Fruit fly (Drosophila melanogaster) whole organism, prepupa: ENCODE results near the gene ncm.

Experiments
- CG10669 ChIP-seq: fragments of 200-800 bp; sonication (Bioruptor generic); optimal IDR thresholded peaks from 3 replicates; lab custom pipeline; 2018; ENCODE audit warnings: missing biosample characterization, mild to moderate bottlenecking, missing genetic modification characterization, moderate library complexity
- CG11902 ChIP-seq: fragments of 200-800 bp; sonication (Bioruptor generic); optimal IDR thresholded peaks from 3 replicates; lab custom pipeline; 2016; ENCODE audit warnings: missing biosample characterization, missing genetic modification characterization
- CG15336 ChIP-seq: fragments of 200-800 bp; sonication (Bioruptor generic); IDR thresholded peaks from 2 replicates; pipeline ENCODE4 v1.3.6; 2022; ENCODE audit warnings: missing biosample characterization, missing genetic modification characterization
- CG1621 ChIP-seq: fragments of 200-800 bp; sonication (Bioruptor generic); optimal IDR thresholded peaks from 3 replicates; lab custom pipeline; 2018; ENCODE audit warnings: missing biosample characterization, mild to moderate bottlenecking, missing genetic modification characterization
- CG3032 ChIP-seq: fragments of 200-800 bp; optimal IDR thresholded peaks from 2 replicates; lab custom pipeline; 2019; ENCODE audit warnings: missing biosample characterization, mild to moderate bottlenecking, missing genetic modification characterization, moderate library complexity
- CG32006 ChIP-seq: fragments of 200-800 bp; sonication (Bioruptor generic); optimal IDR thresholded peaks from 3 replicates; lab custom pipeline; 2017; ENCODE audit warnings: missing biosample characterization, mild to moderate bottlenecking, missing genetic modification characterization
- CG34406 ChIP-seq: fragments of 200-800 bp; sonication (Bioruptor generic); optimal IDR thresholded peaks from 3 replicates; lab custom pipeline; 2016; ENCODE audit warnings: missing biosample characterization, missing genetic modification characterization
- CG4318 ChIP-seq: fragments of 200-800 bp; sonication (Bioruptor generic); optimal IDR thresholded peaks from 3 replicates; lab custom pipeline; 2017; ENCODE audit warnings: missing biosample characterization, mild to moderate bottlenecking, missing genetic modification characterization
- CG6163 ChIP-seq: fragments of 200-800 bp; sonication (Bioruptor generic); IDR thresholded peaks from 3 replicates; pipeline ENCODE4 v1.3.6; 2022; ENCODE audit warnings: missing biosample characterization, missing genetic modification characterization
- CG6276 ChIP-seq: fragments of 200-800 bp; sonication (Bioruptor generic); optimal IDR thresholded peaks from 2 replicates; lab custom pipeline; 2017; ENCODE audit warnings: missing biosample characterization, mild to moderate bottlenecking, missing genetic modification characterization
- CG6792 ChIP-seq: fragments of 200-800 bp; sonication (Bioruptor generic); optimal IDR thresholded peaks from 3 replicates; lab custom pipeline; 2016; ENCODE audit warnings: missing biosample characterization, missing genetic modification characterization
- CG6854 ChIP-seq: fragments of 200-800 bp; sonication (Bioruptor generic); optimal IDR thresholded peaks from 2 replicates; lab custom pipeline; 2017; ENCODE audit warnings: missing biosample characterization, mild to moderate bottlenecking, missing genetic modification characterization
- CG7368 ChIP-seq: fragments of 200-800 bp; sonication (Bioruptor generic); optimal IDR thresholded peaks from 3 replicates; lab custom pipeline; 2016; ENCODE audit warnings: missing biosample characterization, missing genetic modification characterization
- CG8119 ChIP-seq: fragments of 200-800 bp; sonication (Bioruptor generic); IDR thresholded peaks from 3 replicates; pipeline ENCODE4 v1.3.6; 2022; ENCODE audit warnings: missing biosample characterization, missing genetic modification characterization
- CG8319 ChIP-seq: fragments of 200-800 bp; sonication (Bioruptor generic); optimal IDR thresholded peaks from 3 replicates; lab custom pipeline; 2016; ENCODE audit warnings: missing biosample characterization, missing genetic modification characterization
- CG8632 ChIP-seq: fragments of 200-800 bp; sonication (Bioruptor generic); optimal IDR thresholded peaks from 3 replicates; lab custom pipeline; 2016; ENCODE audit warnings: missing biosample characterization, missing genetic modification characterization
- CG9139 ChIP-seq: fragments of 200-800 bp; sonication (Bioruptor generic); optimal IDR thresholded peaks from 3 replicates; lab custom pipeline; 2017; ENCODE audit warnings: missing biosample characterization, mild to moderate bottlenecking, missing genetic modification characterization
- Eip75B ChIP-seq: fragments of 200-800 bp; sonication (Bioruptor generic); optimal IDR thresholded peaks from 3 replicates; lab custom pipeline; 2016; ENCODE audit warnings: missing biosample characterization, missing genetic modification characterization
- Eip78C ChIP-seq: fragments of 200-800 bp; sonication (Bioruptor generic); peaks from one replicate; lab custom pipeline; 2016; ENCODE audit warnings: missing biosample characterization, missing genetic modification characterization
- Eip93F ChIP-seq: fragments of 200-800 bp; sonication (Bioruptor generic); optimal IDR thresholded peaks from 2 replicates; lab custom pipeline; 2016; ENCODE audit warnings: missing biosample characterization, mild to moderate bottlenecking, missing genetic modification characterization
- Ets21C ChIP-seq: fragments of 200-800 bp; sonication (Bioruptor generic); optimal IDR thresholded peaks from 3 replicates; lab custom pipeline; 2016; ENCODE audit warnings: missing biosample characterization, missing genetic modification characterization
- Ets96B ChIP-seq: fragments of 200-800 bp; optimal IDR thresholded peaks from 2 replicates; lab custom pipeline; 2019; ENCODE audit warnings: missing biosample characterization, mild to moderate bottlenecking, missing genetic modification characterization, moderate library complexity
- Hr39 ChIP-seq: fragments of 200-800 bp; sonication (Bioruptor generic); optimal IDR thresholded peaks from 2 replicates; lab custom pipeline; 2016; ENCODE audit warnings: missing biosample characterization, missing genetic modification characterization
- Hr4 ChIP-seq: fragments of 200-800 bp; sonication (Bioruptor generic); optimal IDR thresholded peaks from 3 replicates; lab custom pipeline; 2016; ENCODE audit warnings: missing biosample characterization, missing genetic modification characterization
- Lpt ChIP-seq: fragments of 200-800 bp; sonication (Bioruptor generic); optimal IDR thresholded peaks from 3 replicates; lab custom pipeline; 2016; ENCODE audit warnings: missing biosample characterization, missing genetic modification characterization
- OdsH ChIP-seq: fragments of 200-800 bp; sonication (Bioruptor generic); optimal IDR thresholded peaks from 3 replicates; lab custom pipeline; 2016; ENCODE audit warnings: missing biosample characterization, missing genetic modification characterization
- Smox ChIP-seq: fragments of 200-800 bp; sonication (Bioruptor generic); optimal IDR thresholded peaks from 3 replicates; lab custom pipeline; 2016; ENCODE audit warnings: missing biosample characterization, missing genetic modification characterization
- Sox102F ChIP-seq: fragments of 200-800 bp; sonication (Bioruptor generic); optimal IDR thresholded peaks from 2 replicates; lab custom pipeline; 2016; ENCODE audit warnings: missing biosample characterization, mild to moderate bottlenecking, missing genetic modification characterization
- Sox14 ChIP-seq: fragments of 200-800 bp; sonication (Bioruptor generic); optimal IDR thresholded peaks from 3 replicates; lab custom pipeline; 2016; ENCODE audit warnings: missing biosample characterization, missing genetic modification characterization
- Sox15 ChIP-seq: fragments of 200-800 bp; sonication (Bioruptor generic); optimal IDR thresholded peaks from 3 replicates; lab custom pipeline; 2016; ENCODE audit warnings: missing biosample characterization, missing genetic modification characterization
- achi ChIP-seq: fragments of 200-800 bp; sonication (Bioruptor generic); optimal IDR thresholded peaks from 3 replicates; lab custom pipeline; 2016; ENCODE audit warnings: missing biosample characterization, missing genetic modification characterization
- acj6 ChIP-seq: fragments of 200-800 bp; sonication (Bioruptor generic); optimal IDR thresholded peaks from 3 replicates; lab custom pipeline; 2016; ENCODE audit warnings: missing biosample characterization, missing genetic modification characterization
- cyc ChIP-seq: fragments of 200-800 bp; sonication (Bioruptor generic); optimal IDR thresholded peaks from 3 replicates; lab custom pipeline; 2016; ENCODE audit warnings: missing biosample characterization, missing genetic modification characterization
- dac ChIP-seq: fragments of 200-800 bp; sonication (Bioruptor generic); optimal IDR thresholded peaks from 2 replicates; lab custom pipeline; 2017; ENCODE audit warnings: missing biosample characterization, mild to moderate bottlenecking, missing genetic modification characterization
- dsx ChIP-seq: fragments of 200-800 bp; optimal IDR thresholded peaks from 3 replicates; lab custom pipeline; 2019; ENCODE audit warnings: missing biosample characterization, mild to moderate bottlenecking, missing genetic modification characterization, moderate library complexity; ENCODE audit not compliant: poor library complexity, severe bottlenecking
- eg ChIP-seq: fragments of 200-800 bp; sonication (Bioruptor generic); IDR thresholded peaks from 3 replicates; pipeline ENCODE4 v1.3.6; 2022; ENCODE audit warnings: missing biosample characterization, missing genetic modification characterization
- fd85E ChIP-seq: fragments of 200-800 bp; sonication (Bioruptor generic); optimal IDR thresholded peaks from 3 replicates; lab custom pipeline; 2016; ENCODE audit warnings: missing biosample characterization, missing genetic modification characterization
- fkh ChIP-seq: fragments of 200-800 bp; sonication (Bioruptor generic); optimal IDR thresholded peaks from 3 replicates; lab custom pipeline; 2017; ENCODE audit warnings: missing biosample characterization, mild to moderate bottlenecking, missing genetic modification characterization, moderate library complexity
- lz ChIP-seq: fragments of 200-800 bp; sonication (Bioruptor generic); optimal IDR thresholded peaks from 3 replicates; lab custom pipeline; 2016; ENCODE audit warnings: missing biosample characterization, missing genetic modification characterization
- net ChIP-seq: fragments of 200-800 bp; sonication (Bioruptor generic); optimal IDR thresholded peaks from 3 replicates; lab custom pipeline; 2016; ENCODE audit warnings: missing biosample characterization, missing genetic modification characterization
- pdm3 ChIP-seq: fragments of 200-800 bp; sonication (Bioruptor generic); optimal IDR thresholded peaks from 3 replicates; lab custom pipeline; 2016; ENCODE audit warnings: missing biosample characterization, missing genetic modification characterization
- spab ChIP-seq: fragments of 200-800 bp; sonication (Bioruptor generic); optimal IDR thresholded peaks from 2 replicates; lab custom pipeline; 2017; ENCODE audit warnings: missing biosample characterization, mild to moderate bottlenecking, missing genetic modification characterization, missing genetic modification reagents
- ss ChIP-seq, 2 experiments: fragments of 200-800 bp; sonication (Bioruptor generic); optimal IDR thresholded peaks; 2 replicates in 1 of 2; 3 replicates in 1 of 2; lab custom pipeline; 2017 to 2018; ENCODE audit warnings: mild to moderate bottlenecking in 2 of 2, missing biosample characterization in 2 of 2, missing genetic modification characterization in 2 of 2, moderate library complexity in 1 of 2
- topi ChIP-seq: fragments of 200-800 bp; sonication (Bioruptor generic); optimal IDR thresholded peaks from 3 replicates; lab custom pipeline; 2016; ENCODE audit warnings: missing biosample characterization, missing genetic modification characterization
- vri ChIP-seq: fragments of 200-800 bp; sonication (Bioruptor generic); optimal IDR thresholded peaks from 3 replicates; lab custom pipeline; 2016; ENCODE audit warnings: missing biosample characterization, mild to moderate bottlenecking, missing genetic modification characterization

Gene ncm

DNA sequence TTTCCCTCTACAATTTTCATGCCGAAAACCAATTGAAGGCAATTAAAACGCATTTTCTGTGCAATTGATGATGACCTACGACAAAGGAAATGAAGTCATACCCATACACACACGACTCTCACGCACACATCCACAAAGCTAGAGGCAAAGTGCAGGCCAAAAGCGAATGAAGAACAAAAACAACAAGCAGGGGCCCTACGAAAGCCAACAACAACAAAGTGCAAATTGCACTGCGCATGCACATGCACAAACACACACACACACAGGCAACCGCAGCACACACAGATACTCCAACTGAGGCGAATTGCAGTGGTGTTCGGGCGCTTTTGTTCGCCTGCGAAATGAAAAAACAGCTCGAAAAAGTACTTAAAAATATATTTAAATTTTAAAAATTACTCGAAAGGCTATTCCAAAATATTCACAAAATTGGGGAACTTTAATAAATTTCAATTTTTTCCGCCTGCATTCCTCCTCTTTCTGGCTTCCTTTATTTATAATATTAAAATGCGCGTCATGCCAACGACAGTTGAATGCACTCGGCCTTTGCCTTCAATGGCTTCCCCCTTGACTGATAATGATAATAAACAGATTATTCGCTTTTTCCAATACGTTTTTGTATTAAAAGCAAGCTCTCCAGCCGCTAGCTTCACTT, 8.3 kb upstream of the ncm start (continued):
- TF ChIP-seq CG9139 (GFP tag; lab: Kevin White, UChicago) = peak; percentile 61
- TF ChIP-seq CG15336 = peak; percentile 27; the same call in 1 of the 2 replicates
- peak; percentile 53 for TF ChIP-seq Eip93F (GFP tag; lab: Kevin White, UChicago)
- TF ChIP-seq Hr39 (GFP tag; lab: Kevin White, UChicago) = no peak
- TF ChIP-seq CG10669 = peak; percentile 27
- TF ChIP-seq Hr4 (GFP tag; lab: Kevin White, UChicago) = no peak
- TF ChIP-seq dac (GFP tag; lab: Kevin White, UChicago) = no peak
- TF ChIP-seq acj6 (GFP tag; lab: Kevin White, UChicago) = no peak

DNA sequence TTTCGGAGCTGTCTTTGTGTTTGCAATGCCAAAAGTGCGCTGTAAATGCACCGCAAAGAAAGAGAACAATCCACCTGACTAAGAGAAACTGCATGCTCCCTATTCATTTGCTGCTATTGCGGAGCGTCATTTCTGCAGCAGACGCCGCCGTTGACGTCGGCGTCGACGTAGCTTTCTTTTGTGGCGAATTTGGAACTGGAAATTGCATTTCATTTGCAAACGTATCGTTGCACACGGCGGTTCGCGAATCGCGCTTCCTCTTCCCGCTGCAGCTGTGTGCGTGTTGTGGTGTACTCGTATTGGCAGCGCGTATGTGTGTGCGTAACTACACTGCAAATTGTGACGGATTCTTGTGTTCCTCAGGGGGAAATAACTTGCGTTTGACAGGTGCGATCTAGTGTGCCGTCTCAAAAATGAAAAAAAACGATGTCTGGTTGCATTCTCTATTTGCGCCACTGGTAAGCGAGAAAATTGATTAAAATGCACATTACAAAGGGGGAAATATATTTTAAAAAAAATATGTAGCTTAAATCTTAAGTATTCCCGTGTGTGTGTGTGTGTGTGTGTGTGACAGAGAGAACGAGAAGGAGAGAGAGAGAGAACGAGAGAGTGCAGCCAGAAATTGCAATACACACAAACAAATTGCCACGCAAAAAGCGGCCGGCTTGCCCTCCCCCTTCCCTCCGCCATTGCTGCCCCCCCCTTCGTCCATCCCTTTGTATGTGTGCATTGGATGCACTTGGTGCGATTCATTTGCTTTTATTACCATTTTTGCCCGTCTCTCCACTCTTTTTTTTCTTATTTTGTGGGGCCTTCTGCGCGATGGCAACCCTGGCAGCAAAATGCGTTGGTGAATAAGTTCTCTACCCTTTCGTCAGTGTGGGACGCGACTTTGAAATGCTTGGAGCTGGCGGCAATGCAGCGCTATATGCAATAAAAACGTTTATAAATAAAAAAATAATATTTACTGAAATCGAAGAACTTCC, 7.0 kb upstream of the ncm start:
- TF ChIP-seq CG1621 (tag; lab: Kevin White, UChicago) = peak; percentile 98
- TF ChIP-seq Sox14 = peak; percentile 80
- TF ChIP-seq pdm3 = peak; percentile 90
- peak; percentile 94 for TF ChIP-seq CG7368 (GFP tag; lab: Kevin White, UChicago)
- peak; percentile 83 for TF ChIP-seq OdsH (GFP tag; lab: Kevin White, UChicago)
- peak; percentile 18 for TF ChIP-seq Sox102F (GFP tag; lab: Kevin White, UChicago)
- TF ChIP-seq CG8119 (GFP tag; lab: Robert Waterston, UW) = peak; percentile 98
- peak; percentile 99 for TF ChIP-seq CG6276 (GFP tag; lab: Kevin White, UChicago)
- TF ChIP-seq acj6 (GFP tag; lab: Kevin White, UChicago) = peak; percentile 77
- no peak for TF ChIP-seq Ets21C (GFP tag; lab: Kevin White, UChicago)
- no peak for TF ChIP-seq Smox (GFP tag; lab: Kevin White, UChicago)
- TF ChIP-seq achi (GFP tag; lab: Kevin White, UChicago) = peak; percentile 82
- TF ChIP-seq Hr4 (GFP tag; lab: Kevin White, UChicago) = peak; percentile 27
- TF ChIP-seq CG11902 = no peak
- TF ChIP-seq eg (GFP tag; lab: Robert Waterston, UW) = peak; percentile 100
- TF ChIP-seq Eip93F (GFP tag; lab: Kevin White, UChicago) = peak; percentile 58
- TF ChIP-seq vri (GFP tag; lab: Kevin White, UChicago) = peak; percentile 32
- TF ChIP-seq topi (GFP tag; lab: Kevin White, UChicago) = peak; percentile 37
- TF ChIP-seq Sox15 (GFP tag; lab: Kevin White, UChicago) = peak; percentile 16
- TF ChIP-seq ss (GFP tag; optimal IDR thresholded peaks at IDR 0.05; lab: Kevin White, UChicago) = peak; percentile 98 to 99
- peak; percentile 97 for TF ChIP-seq CG9139 (GFP tag; lab: Kevin White, UChicago)
- peak; percentile 76 for TF ChIP-seq dsx (GFP tag; lab: Kevin White, UChicago)
- TF ChIP-seq fd85E = peak; percentile 77
- TF ChIP-seq CG6163 (GFP tag; lab: Robert Waterston, UW) = peak; percentile 100
- TF ChIP-seq spab (GFP tag; lab: Kevin White, UChicago) = peak; percentile 99
- peak; percentile 34 for TF ChIP-seq lz (GFP tag; lab: Kevin White, UChicago)
- TF ChIP-seq CG4318 (GFP tag; lab: Kevin White, UChicago) = no peak
- TF ChIP-seq CG34406 (GFP tag; lab: Kevin White, UChicago) = peak; percentile 83
- peak; percentile 98 for TF ChIP-seq dac (GFP tag; lab: Kevin White, UChicago)
- TF ChIP-seq CG3032 (tag; lab: Kevin White, UChicago) = peak; percentile 99
- peak; percentile 99 for TF ChIP-seq CG10669
- TF ChIP-seq CG6854 (GFP tag; lab: Kevin White, UChicago) = peak; percentile 79
- TF ChIP-seq fkh (GFP tag; lab: Kevin White, UChicago) = no peak
- TF ChIP-seq CG8632 = peak; percentile 76
- peak; percentile 72 for TF ChIP-seq Eip75B
- TF ChIP-seq net (GFP tag; lab: Kevin White, UChicago) = peak; percentile 93
- TF ChIP-seq Eip78C = peak; percentile 72
- peak; percentile 99 for TF ChIP-seq Lpt (GFP tag; lab: Kevin White, UChicago)
- TF ChIP-seq CG32006 = peak; percentile 98
- TF ChIP-seq Ets96B (tag; lab: Kevin White, UChicago) = peak; percentile 99
- no peak for TF ChIP-seq cyc (GFP tag; lab: Kevin White, UChicago)
- TF ChIP-seq CG8319 (GFP tag; lab: Kevin White, UChicago) = peak; percentile 90
- TF ChIP-seq CG6792 = peak; percentile 76
